Worm (Caenorhabditis elegans): ENCODE measurements around the gene T16G12.6.

- TF ChIP-seq flt-1 (GFP tag; IDR thresholded peaks at IDR 0.05) (no peak), ama-1 (optimal IDR thresholded peaks at IDR 0.05) (no peak), ets-7 (tag; optimal IDR thresholded peaks at IDR 0.05) (no peak), aly-1 (tag; optimal IDR thresholded peaks at IDR 0.05) (no peak), hnd-1 (tag; optimal IDR thresholded peaks at IDR 0.05) (no peak), ceh-13 (GFP tag; optimal IDR thresholded peaks at IDR 0.05) (no peak), hmbx-1 (tag; optimal IDR thresholded peaks at IDR 0.05) (no peak), tbx-37 (GFP tag; conservative IDR thresholded peaks at IDR 0.05) (no peak), tbx-11 (GFP tag; IDR thresholded peaks at IDR 0.05) (no peak), scrt-1 (GFP tag; IDR thresholded peaks at IDR 0.05) (no peak), B0310.2 (tag; optimal IDR thresholded peaks at IDR 0.05) (no peak)
Observed at ce11 chrIII:10085983-10086382, 16.6 kb downstream of the T16G12.6 start, which contains the start of gene T16H12.2.
